Fruit fly (Drosophila melanogaster) whole organism, embryonic: ENCODE measurements around the gene GC.

Experiments
- Awh ChIP-seq: fragments of 200-800 bp; sonication (Bioruptor generic); IDR thresholded peaks from 2 replicates; pipeline ENCODE4, ENCODE4 v1.3.6; 2022; ENCODE audit warnings: missing biosample characterization, missing genetic modification characterization
- Bgb ChIP-seq: fragments of 200-800 bp; sonication (Bioruptor generic); IDR thresholded peaks from 2 replicates; pipeline ENCODE4 v1.3.6; 2022; ENCODE audit warnings: missing biosample characterization, missing genetic modification characterization; ENCODE audit not compliant: partially characterized antibody
- CG10209 ChIP-seq: fragments of 200-800 bp; sonication (Bioruptor generic); optimal IDR thresholded peaks from 3 replicates; lab custom pipeline; 2017; ENCODE audit warnings: missing biosample characterization, mild to moderate bottlenecking, missing genetic modification characterization, missing genetic modification reagents
- CG10267 ChIP-seq: fragments of 200-800 bp; sonication (Bioruptor generic); optimal IDR thresholded peaks from 2 replicates; lab custom pipeline; 2018; ENCODE audit warnings: missing biosample characterization, mild to moderate bottlenecking, missing genetic modification characterization, moderate library complexity
- CG10274 ChIP-seq: fragments of 200-800 bp; sonication (Bioruptor generic); optimal IDR thresholded peaks from 3 replicates; lab custom pipeline; 2017; ENCODE audit warnings: missing biosample characterization, mild to moderate bottlenecking, missing genetic modification characterization
- CG11696 ChIP-seq: fragments of 200-800 bp; sonication (Bioruptor generic); IDR thresholded peaks from 2 replicates; pipeline ENCODE4 v1.3.6; 2022; ENCODE audit warnings: missing biosample characterization, missing genetic modification characterization
- CG11723 ChIP-seq: fragments of 200-800 bp; sonication (Bioruptor generic); optimal IDR thresholded peaks from 2 replicates; lab custom pipeline; 2017; ENCODE audit warnings: missing biosample characterization, mild to moderate bottlenecking, missing genetic modification characterization
- CG1233 ChIP-seq: fragments of 200-800 bp; sonication (Bioruptor generic); optimal IDR thresholded peaks from 4 replicates; lab custom pipeline; 2018; ENCODE audit warnings: missing biosample characterization, mild to moderate bottlenecking, missing genetic modification characterization
- CG12659 ChIP-seq: fragments of 200-800 bp; sonication (Bioruptor generic); optimal IDR thresholded peaks from 3 replicates; lab custom pipeline; 2017; ENCODE audit warnings: mild to moderate bottlenecking, missing biosample characterization, missing genetic modification reagents, missing genetic modification characterization
- CG1529 ChIP-seq: fragments of 200-800 bp; sonication (Bioruptor generic); optimal IDR thresholded peaks from 3 replicates; lab custom pipeline; 2018; ENCODE audit warnings: missing biosample characterization, missing genetic modification characterization
- CG17912 ChIP-seq: fragments of 200-800 bp; sonication (Bioruptor generic); optimal IDR thresholded peaks from 2 replicates; lab custom pipeline; 2018; ENCODE audit warnings: missing biosample characterization, mild to moderate bottlenecking, missing genetic modification characterization
- CG2120 ChIP-seq: fragments of 200-800 bp; sonication (Bioruptor generic); optimal IDR thresholded peaks from 3 replicates; lab custom pipeline; 2016; ENCODE audit warnings: missing biosample characterization, missing genetic modification characterization
- CG2889 ChIP-seq: fragments of 200-800 bp; sonication (Bioruptor generic); IDR thresholded peaks from 3 replicates; pipeline ENCODE4 v1.3.6; 2022; ENCODE audit warnings: missing biosample characterization, missing genetic modification characterization
- CG30431 ChIP-seq: fragments of 200-800 bp; sonication (Bioruptor generic); optimal IDR thresholded peaks from 2 replicates; lab custom pipeline; 2017; ENCODE audit warnings: missing biosample characterization, missing genetic modification characterization
- CG3065 ChIP-seq: fragments of 200-800 bp; sonication (Bioruptor generic); optimal IDR thresholded peaks from 2 replicates; lab custom pipeline; 2016; ENCODE audit warnings: missing biosample characterization, missing genetic modification characterization
- CG3163 ChIP-seq: fragments of 200-800 bp; sonication (Bioruptor generic); optimal IDR thresholded peaks from 3 replicates; lab custom pipeline; 2016; ENCODE audit warnings: missing biosample characterization, missing genetic modification characterization
- CG3726 ChIP-seq: fragments of 200-800 bp; sonication (Bioruptor generic); IDR thresholded peaks from 3 replicates; pipeline ENCODE4, ENCODE4 v1.3.6; 2022; ENCODE audit warnings: missing biosample characterization, missing genetic modification characterization
- CG42726 ChIP-seq: fragments of 200-800 bp; sonication (Bioruptor generic); IDR thresholded peaks from 2 replicates; pipeline ENCODE4 v1.3.6; 2022; ENCODE audit warnings: missing biosample characterization, missing genetic modification characterization; ENCODE audit not compliant: partially characterized antibody
- CG5180 ChIP-seq: fragments of 200-800 bp; sonication (Bioruptor generic); optimal IDR thresholded peaks from 3 replicates; lab custom pipeline; 2017; ENCODE audit warnings: missing biosample characterization, missing genetic modification characterization, mild to moderate bottlenecking, moderate library complexity, missing genetic modification reagents
- CG7372 ChIP-seq: fragments of 200-800 bp; sonication (Bioruptor generic); IDR thresholded peaks from 2 replicates; pipeline ENCODE4 v1.3.6; 2022; ENCODE audit warnings: missing biosample characterization, missing genetic modification characterization
- Chrac-16 ChIP-seq: fragments of 200-800 bp; sonication (Bioruptor generic); optimal IDR thresholded peaks from 3 replicates; lab custom pipeline; 2016; ENCODE audit warnings: missing biosample characterization, missing genetic modification characterization
- Dad ChIP-seq: fragments of 200-800 bp; sonication (Bioruptor generic); optimal IDR thresholded peaks from 3 replicates; lab custom pipeline; 2016; ENCODE audit warnings: missing biosample characterization, missing genetic modification characterization
- E2f1 ChIP-seq: fragments of 200-800 bp; sonication (Bioruptor generic); IDR thresholded peaks from 2 replicates; pipeline ENCODE4 v1.3.6; 2022; ENCODE audit warnings: missing biosample characterization, missing genetic modification characterization
- GATAe ChIP-seq: fragments of 200-800 bp; sonication (Bioruptor generic); conservative IDR thresholded peaks from 2 replicates; pipeline ENCODE4 v1.3.6; 2022; ENCODE audit warnings: missing biosample characterization, missing genetic modification characterization
- Hand ChIP-seq: fragments of 200-800 bp; sonication (Bioruptor generic); optimal IDR thresholded peaks from 2 replicates; lab custom pipeline; 2017; ENCODE audit warnings: mild to moderate bottlenecking, missing biosample characterization, missing genetic modification reagents, missing genetic modification characterization
- Hr78 ChIP-seq, 2 experiments: fragments of 200-800 bp in 1 of 2; fragments of >200 bp in 1 of 2; sonication (Bioruptor generic) in 1 of 2; optimal IDR thresholded peaks; 2 replicates each; lab custom pipeline; 2017 to 2019; ENCODE audit warnings: missing biosample characterization in 2 of 2, missing genetic modification characterization in 2 of 2, mild to moderate bottlenecking in 1 of 2, moderate library complexity in 1 of 2
- Jarid2 ChIP-seq: fragments of 200-800 bp; sonication (Bioruptor generic); optimal IDR thresholded peaks from 3 replicates; lab custom pipeline; 2017; ENCODE audit warnings: mild to moderate bottlenecking, missing biosample characterization, missing genetic modification reagents, missing genetic modification characterization
- NFAT ChIP-seq: fragments of 200-800 bp; sonication (Bioruptor generic); IDR thresholded peaks from 2 replicates; pipeline ENCODE4 v1.3.6; 2022; ENCODE audit warnings: missing biosample characterization, missing genetic modification characterization
- Oaz ChIP-seq: fragments of 200-800 bp; sonication (Bioruptor generic); IDR thresholded peaks from 2 replicates; pipeline ENCODE4 v1.3.6; 2022; ENCODE audit warnings: missing biosample characterization, missing genetic modification characterization
- Poxn ChIP-seq: fragments of 200-800 bp; sonication (Bioruptor generic); IDR thresholded peaks from 2 replicates; pipeline ENCODE4 v1.3.6; 2022; ENCODE audit warnings: missing biosample characterization, missing genetic modification characterization
- Xbp1 ChIP-seq: fragments of 200-800 bp; sonication (Bioruptor generic); optimal IDR thresholded peaks from 3 replicates; lab custom pipeline; 2016; ENCODE audit warnings: missing biosample characterization, mild to moderate bottlenecking, missing genetic modification characterization
- YL-1 ChIP-seq: fragments of 200-800 bp; sonication (Bioruptor generic); optimal IDR thresholded peaks from 3 replicates; lab custom pipeline; 2017; ENCODE audit warnings: missing biosample characterization, mild to moderate bottlenecking, missing genetic modification characterization
- ash1 ChIP-seq: fragments of 200-800 bp; sonication (Bioruptor generic); optimal IDR thresholded peaks from 2 replicates; lab custom pipeline; 2018; ENCODE audit warnings: missing biosample characterization, mild to moderate bottlenecking, missing genetic modification characterization
- bcd ChIP-seq: fragments of 200-800 bp; sonication (Bioruptor generic); optimal IDR thresholded peaks from 2 replicates; lab custom pipeline; 2017; ENCODE audit warnings: missing biosample characterization, mild to moderate bottlenecking, missing genetic modification characterization
- chinmo ChIP-seq: fragments of 200-800 bp; sonication (Bioruptor generic); IDR thresholded peaks from 4 replicates; pipeline ENCODE4 v1.3.6; 2022; ENCODE audit warnings: missing biosample characterization, missing genetic modification characterization; ENCODE audit not compliant: partially characterized antibody
- croc ChIP-seq: fragments of 200-800 bp; sonication (Bioruptor generic); conservative IDR thresholded peaks from 3 replicates; pipeline ENCODE4 v1.3.6; 2022; ENCODE audit warnings: missing biosample characterization, missing genetic modification characterization
- gro ChIP-seq: fragments of 200-800 bp; sonication (Bioruptor generic); optimal IDR thresholded peaks from 2 replicates; lab custom pipeline; 2016; ENCODE audit warnings: missing biosample characterization, missing genetic modification characterization
- jing ChIP-seq: fragments of 200-800 bp; sonication (Bioruptor generic); optimal IDR thresholded peaks from 2 replicates; lab custom pipeline; 2018; ENCODE audit warnings: missing biosample characterization, mild to moderate bottlenecking, missing genetic modification characterization
- lilli ChIP-seq: fragments of 200-800 bp; sonication (Bioruptor generic); optimal IDR thresholded peaks from 3 replicates; lab custom pipeline; 2016; ENCODE audit warnings: missing biosample characterization, missing genetic modification characterization
- luna ChIP-seq: fragments of 200-800 bp; sonication (Bioruptor generic); optimal IDR thresholded peaks from 2 replicates; lab custom pipeline; 2016; ENCODE audit warnings: missing biosample characterization, missing genetic modification characterization
- mam ChIP-seq: fragments of 200-800 bp; sonication (Bioruptor generic); optimal IDR thresholded peaks from 3 replicates; lab custom pipeline; 2016; ENCODE audit warnings: missing biosample characterization, missing genetic modification characterization
- pan ChIP-seq, 4 experiments: fragments of >200 bp in 3 of 4; fragments of 200-800 bp in 1 of 4; sonication (Bioruptor generic) in 1 of 4; optimal IDR thresholded peaks in 3 of 4; IDR thresholded peaks in 1 of 4; 2 replicates each; pipeline versions ENCODE4 v1.3.6 to Lab custom; 2017 to 2022; ENCODE audit warnings: missing biosample characterization in 2 of 4, missing genetic modification characterization in 2 of 4, mixed read lengths in 1 of 4
- phol ChIP-seq: fragments of 200-800 bp; sonication (Bioruptor generic); optimal IDR thresholded peaks from 3 replicates; lab custom pipeline; 2018; ENCODE audit warnings: missing biosample characterization, mild to moderate bottlenecking, missing genetic modification characterization, moderate library complexity
- sc ChIP-seq, 3 experiments: fragments of >200 bp in 2 of 3; fragments of 200-800 bp in 1 of 3; sonication (Bioruptor generic) in 1 of 3; optimal IDR thresholded peaks; 2 replicates in 2 of 3; 3 replicates in 1 of 3; lab custom pipeline; 2017; ENCODE audit warnings: mild to moderate bottlenecking in 1 of 3, missing biosample characterization in 1 of 3, missing genetic modification characterization in 1 of 3, missing genetic modification reagents in 1 of 3
- sima ChIP-seq: fragments of 200-800 bp; sonication (Bioruptor generic); optimal IDR thresholded peaks from 2 replicates; lab custom pipeline; 2016; ENCODE audit warnings: missing biosample characterization, missing genetic modification characterization
- toy ChIP-seq: fragments of 200-800 bp; sonication (Bioruptor generic); IDR thresholded peaks from 2 replicates; pipeline ENCODE4 v1.3.6; 2022; ENCODE audit warnings: missing biosample characterization, missing genetic modification characterization
- wdn ChIP-seq: fragments of 200-800 bp; sonication (Bioruptor generic); IDR thresholded peaks from 2 replicates; pipeline ENCODE4 v1.3.6; 2022; ENCODE audit warnings: missing biosample characterization, missing genetic modification characterization
- yki ChIP-seq: fragments of >200 bp; optimal IDR thresholded peaks from 3 replicates; lab custom pipeline; 2018

Gene GC

dm6 chr3L:1644920-1645567 is 15.9 kb upstream of the GC start, which contains the start of the genes alphaCOP and CG13919 (continued):
- TF ChIP-seq GATAe (GFP tag; lab: Robert Waterston, UW) (peak; percentile 94), Poxn (peak; percentile 92), CG2120 (GFP tag; lab: Kevin White, UChicago) (peak; percentile 98), CG7372 (GFP tag; lab: Robert Waterston, UW) (peak; percentile 97), CG3163 (peak; percentile 60), Oaz (GFP tag; lab: Robert Waterston, UW) (peak; percentile 98), CG5180 (GFP tag; lab: Kevin White, UChicago) (peak; percentile 71), NFAT (GFP tag; lab: Robert Waterston, UW) (peak; percentile 96), sima (GFP tag; lab: Kevin White, UChicago) (peak; percentile 69), Jarid2 (GFP tag; lab: Kevin White, UChicago) (peak; percentile 11), Hand (GFP tag; lab: Kevin White, UChicago) (peak; percentile 91), Bgb (GFP tag; lab: Robert Waterston, UW) (no peak), wdn (GFP tag; lab: Robert Waterston, UW) (peak; percentile 96), lilli (GFP tag; lab: Kevin White, UChicago) (peak; percentile 98), CG1233 (GFP tag; lab: Kevin White, UChicago) (peak; percentile 95), jing (GFP tag; lab: Kevin White, UChicago) (peak; percentile 90), Xbp1 (GFP tag; lab: Kevin White, UChicago) (peak; percentile 99), ash1 (GFP tag; lab: Kevin White, UChicago) (peak; percentile 7), CG3065 (GFP tag; lab: Kevin White, UChicago) (peak; percentile 95), CG42726 (GFP tag; lab: Robert Waterston, UW) (no peak), CG17912 (GFP tag; lab: Kevin White, UChicago) (peak; percentile 84), Dad (peak; percentile 84), croc (GFP tag; lab: Robert Waterston, UW) (peak; percentile 95), yki (lab: Kevin White, UChicago) (no peak), gro (peak; percentile 86), CG30431 (GFP tag; lab: Kevin White, UChicago) (peak; percentile 93), CG1529 (GFP tag; lab: Kevin White, UChicago) (peak; percentile 95), bcd (GFP tag; lab: Kevin White, UChicago) (peak; percentile 96), Awh (GFP tag; lab: Robert Waterston, UW) (peak; percentile 98), CG11696 (peak; percentile 88), CG11723 (GFP tag; lab: Kevin White, UChicago) (peak; percentile 89), CG2889 (GFP tag; lab: Robert Waterston, UW) (peak; percentile 98), mam (peak; percentile 95), YL-1 (GFP tag; lab: Kevin White, UChicago) (peak; percentile 98), Hr78 (GFP tag; optimal IDR thresholded peaks at IDR 0.05; lab: Kevin White, UChicago) (peak in 1 of 2 experiments; percentile 93), sc (optimal IDR thresholded peaks at IDR 0.05; lab: Kevin White, UChicago) (no peak), sc (GFP tag; optimal IDR thresholded peaks at IDR 0.05; lab: Kevin White, UChicago) (peak; percentile 95), CG10267 (tag; lab: Kevin White, UChicago) (peak; percentile 100), toy (GFP tag; lab: Robert Waterston, UW) (peak; percentile 92), phol (peak; percentile 93), Chrac-16 (GFP tag; lab: Kevin White, UChicago) (peak; percentile 98), CG12659 (GFP tag; lab: Kevin White, UChicago) (peak; percentile 98), luna (GFP tag; lab: Kevin White, UChicago) (peak; percentile 72), pan (optimal IDR thresholded peaks at IDR 0.05; lab: Kevin White, UChicago) (no peak), pan (GFP tag; optimal IDR thresholded peaks at IDR 0.05 in 1 of 2, IDR thresholded peaks at IDR 0.05 in 1 of 2) (peak in 1 of 2 experiments; percentile 97), CG3726 (GFP tag; lab: Robert Waterston, UW) (peak; percentile 93), CG10209 (GFP tag; lab: Kevin White, UChicago) (peak; percentile 96), CG10274 (peak; percentile 61), chinmo (GFP tag; lab: Robert Waterston, UW) (no peak), E2f1 (peak; percentile 96)
